Fruit fly (Drosophila melanogaster) whole organism, embryonic: ENCODE data around the gene CG15629.
A peak's percentile ranks its signal among the peaks of the same experiment; 100 is the strongest.

ENCODE experiments used
- ATbp ChIP-seq: fragments of 200-800 bp; sonication (Bioruptor generic); optimal IDR thresholded peaks from 2 replicates; lab custom pipeline; 2017; ENCODE audit warnings: missing biosample characterization, mild to moderate bottlenecking, missing genetic modification characterization, missing genetic modification reagents
- Aef1 ChIP-seq: fragments of 200-800 bp; sonication (Bioruptor generic); IDR thresholded peaks from 3 replicates; pipeline ENCODE4 v1.3.6; 2022; ENCODE audit warnings: missing biosample characterization, missing genetic modification characterization
- Asciz ChIP-seq: fragments of 200-800 bp; sonication (Bioruptor generic); optimal IDR thresholded peaks from 2 replicates; lab custom pipeline; 2017; ENCODE audit warnings: missing biosample characterization, mild to moderate bottlenecking, missing genetic modification characterization, missing genetic modification reagents
- BEAF-32 ChIP-seq: fragments of 200-800 bp; sonication (Bioruptor generic); optimal IDR thresholded peaks from 3 replicates; lab custom pipeline; 2017; ENCODE audit warnings: missing biosample characterization, missing genetic modification characterization, mild to moderate bottlenecking, moderate library complexity, missing genetic modification reagents
- CG11093 ChIP-seq: fragments of 200-800 bp; sonication (Bioruptor generic); IDR thresholded peaks from 3 replicates; pipeline ENCODE4 v1.3.6; 2022; ENCODE audit warnings: missing biosample characterization, missing genetic modification characterization
- CG11247 ChIP-seq: fragments of 200-800 bp; sonication (Bioruptor generic); IDR thresholded peaks from 2 replicates; pipeline ENCODE4 v1.3.6; 2022; ENCODE audit warnings: missing biosample characterization, missing genetic modification characterization
- CG12104 ChIP-seq: fragments of 200-800 bp; sonication (Bioruptor generic); optimal IDR thresholded peaks from 3 replicates; lab custom pipeline; 2016; ENCODE audit warnings: missing biosample characterization, missing genetic modification characterization
- CG14710 ChIP-seq: fragments of 200-800 bp; sonication (Bioruptor generic); optimal IDR thresholded peaks from 3 replicates; lab custom pipeline; 2019; ENCODE audit warnings: missing biosample characterization, mild to moderate bottlenecking, missing genetic modification characterization, moderate library complexity
- CG15269 ChIP-seq: fragments of 200-800 bp; sonication (Bioruptor generic); optimal IDR thresholded peaks from 2 replicates; lab custom pipeline; 2018; ENCODE audit warnings: missing biosample characterization, mild to moderate bottlenecking, missing genetic modification characterization, moderate library complexity
- CG16779 ChIP-seq: fragments of 200-800 bp; sonication (Bioruptor generic); IDR thresholded peaks from 2 replicates; pipeline ENCODE4 v1.3.6; 2022; ENCODE audit warnings: missing biosample characterization, missing genetic modification characterization
- CG16863 ChIP-seq: fragments of 200-800 bp; sonication (Bioruptor generic); optimal IDR thresholded peaks from 3 replicates; lab custom pipeline; 2016; ENCODE audit warnings: missing biosample characterization, missing genetic modification characterization
- CG17829 ChIP-seq: fragments of 200-800 bp; optimal IDR thresholded peaks from 2 replicates; lab custom pipeline; 2019; ENCODE audit warnings: missing biosample characterization, mild to moderate bottlenecking, missing genetic modification characterization, moderate library complexity
- CG1792 ChIP-seq: fragments of 200-800 bp; sonication (Bioruptor generic); optimal IDR thresholded peaks from 2 replicates; lab custom pipeline; 2016; ENCODE audit warnings: missing biosample characterization, missing genetic modification characterization
- CG18262 ChIP-seq: fragments of 200-800 bp; optimal IDR thresholded peaks from 3 replicates; lab custom pipeline; 2019; ENCODE audit warnings: missing biosample characterization, mild to moderate bottlenecking, missing genetic modification characterization, moderate library complexity
- CG18599 ChIP-seq: fragments of 200-800 bp; sonication (Bioruptor generic); optimal IDR thresholded peaks from 3 replicates; lab custom pipeline; 2017; ENCODE audit warnings: missing biosample characterization, missing genetic modification characterization, mild to moderate bottlenecking, moderate library complexity, missing genetic modification reagents
- CG18619 ChIP-seq: fragments of 200-800 bp; sonication (Bioruptor generic); optimal IDR thresholded peaks from 3 replicates; lab custom pipeline; 2017; ENCODE audit warnings: missing biosample characterization, mild to moderate bottlenecking, missing genetic modification characterization
- CG18764 ChIP-seq: fragments of 200-800 bp; sonication (Bioruptor generic); optimal IDR thresholded peaks from 3 replicates; lab custom pipeline; 2016; ENCODE audit warnings: missing biosample characterization, missing genetic modification characterization
- CG2116 ChIP-seq: fragments of 200-800 bp; sonication (Bioruptor generic); optimal IDR thresholded peaks from 3 replicates; lab custom pipeline; 2018; ENCODE audit warnings: missing biosample characterization, mild to moderate bottlenecking, missing genetic modification characterization
- CG2712 ChIP-seq: fragments of 200-800 bp; optimal IDR thresholded peaks from 3 replicates; lab custom pipeline; 2019; ENCODE audit warnings: missing biosample characterization, mild to moderate bottlenecking, missing genetic modification characterization, moderate library complexity
- CG31441 ChIP-seq: fragments of 200-800 bp; sonication (Bioruptor generic); IDR thresholded peaks from 2 replicates; pipeline ENCODE4 v1.3.6; 2022; ENCODE audit warnings: missing biosample characterization, missing genetic modification characterization
- CG3163 ChIP-seq: fragments of 200-800 bp; sonication (Bioruptor generic); optimal IDR thresholded peaks from 3 replicates; lab custom pipeline; 2016; ENCODE audit warnings: missing biosample characterization, missing genetic modification characterization
- CG3838 ChIP-seq: fragments of 200-800 bp; sonication (Bioruptor generic); optimal IDR thresholded peaks from 3 replicates; lab custom pipeline; 2016; ENCODE audit warnings: missing biosample characterization, missing genetic modification characterization
- CG7556 ChIP-seq: fragments of 200-800 bp; sonication (Bioruptor generic); optimal IDR thresholded peaks from 2 replicates; lab custom pipeline; 2017; ENCODE audit warnings: missing biosample characterization, mild to moderate bottlenecking, missing genetic modification characterization
- CG7745 ChIP-seq: fragments of 200-800 bp; sonication (Bioruptor generic); optimal IDR thresholded peaks from 2 replicates; lab custom pipeline; 2018; ENCODE audit warnings: missing biosample characterization, mild to moderate bottlenecking, missing genetic modification characterization, moderate library complexity
- CG7928 ChIP-seq: fragments of 200-800 bp; sonication (Bioruptor generic); optimal IDR thresholded peaks from 2 replicates; lab custom pipeline; 2017; ENCODE audit warnings: missing biosample characterization, mild to moderate bottlenecking, missing genetic modification characterization
- CrebB ChIP-seq: fragments of 200-800 bp; sonication (Bioruptor generic); optimal IDR thresholded peaks from 3 replicates; lab custom pipeline; 2018; ENCODE audit warnings: missing biosample characterization, mild to moderate bottlenecking, missing genetic modification characterization
- Dip3 ChIP-seq: fragments of 200-800 bp; sonication (Bioruptor generic); optimal IDR thresholded peaks from 3 replicates; lab custom pipeline; 2016; ENCODE audit warnings: missing biosample characterization, missing genetic modification characterization
- H2.0 ChIP-seq: fragments of 200-800 bp; sonication (Bioruptor generic); IDR thresholded peaks from 2 replicates; pipeline ENCODE4 v1.3.6; 2022; ENCODE audit warnings: missing biosample characterization, missing genetic modification characterization
- Hr78 ChIP-seq, 2 experiments: fragments of 200-800 bp in 1 of 2; fragments of >200 bp in 1 of 2; sonication (Bioruptor generic) in 1 of 2; optimal IDR thresholded peaks; 2 replicates each; lab custom pipeline; 2017 to 2019; ENCODE audit warnings: missing biosample characterization in 2 of 2, missing genetic modification characterization in 2 of 2, mild to moderate bottlenecking in 1 of 2, moderate library complexity in 1 of 2
- MBD-R2 ChIP-seq: fragments of 200-800 bp; sonication (Bioruptor generic); IDR thresholded peaks from 2 replicates; pipeline ENCODE4 v1.3.6; 2022; ENCODE audit warnings: missing biosample characterization, missing genetic modification characterization
- MESR4 ChIP-seq: fragments of 200-800 bp; sonication (Bioruptor generic); optimal IDR thresholded peaks from 2 replicates; lab custom pipeline; 2018; ENCODE audit warnings: missing biosample characterization, mild to moderate bottlenecking, missing genetic modification characterization, moderate library complexity
- Oli ChIP-seq: fragments of 200-800 bp; sonication (Bioruptor generic); optimal IDR thresholded peaks from 2 replicates; lab custom pipeline; 2018; ENCODE audit warnings: missing biosample characterization, mild to moderate bottlenecking, missing genetic modification characterization, moderate library complexity
- Taf1 ChIP-seq: fragments of 200-800 bp; sonication (Bioruptor generic); IDR thresholded peaks from 2 replicates; pipeline ENCODE4 v1.3.6; 2022; ENCODE audit warnings: missing biosample characterization, missing genetic modification characterization
- Tbp ChIP-seq: fragments of >200 bp; optimal IDR thresholded peaks from 2 replicates; lab custom pipeline; 2018; ENCODE audit warnings: missing biosample characterization, missing genetic modification characterization
- Vsx1 ChIP-seq: fragments of 200-800 bp; sonication (Bioruptor generic); optimal IDR thresholded peaks from 2 replicates; lab custom pipeline; 2017; ENCODE audit warnings: missing biosample characterization, mild to moderate bottlenecking, missing genetic modification characterization, missing genetic modification reagents
- Xbp1 ChIP-seq: fragments of 200-800 bp; sonication (Bioruptor generic); optimal IDR thresholded peaks from 3 replicates; lab custom pipeline; 2016; ENCODE audit warnings: missing biosample characterization, mild to moderate bottlenecking, missing genetic modification characterization
- corto ChIP-seq: fragments of 200-800 bp; sonication (Bioruptor generic); optimal IDR thresholded peaks from 2 replicates; lab custom pipeline; 2016; ENCODE audit warnings: missing biosample characterization, mild to moderate bottlenecking, missing genetic modification characterization, moderate library complexity
- ems ChIP-seq: fragments of 200-800 bp; sonication (Bioruptor generic); optimal IDR thresholded peaks from 3 replicates; lab custom pipeline; 2016; ENCODE audit warnings: missing biosample characterization, missing genetic modification characterization
- eve ChIP-seq, 2 experiments: fragments of >200 bp; optimal IDR thresholded peaks; 2 replicates each; lab custom pipeline; 2017; ENCODE audit warnings: missing biosample characterization in 2 of 2, missing genetic modification characterization in 2 of 2
- gsb ChIP-seq: fragments of 200-800 bp; sonication (Bioruptor generic); IDR thresholded peaks from 2 replicates; pipeline ENCODE4 v1.3.6; 2022; ENCODE audit warnings: missing biosample characterization, missing genetic modification characterization
- gt ChIP-seq: fragments of 200-800 bp; sonication (Bioruptor generic); IDR thresholded peaks from 2 replicates; pipeline ENCODE4 v1.3.6; 2022; ENCODE audit warnings: missing biosample characterization, missing genetic modification characterization
- inv ChIP-seq: fragments of 200-800 bp; sonication (Bioruptor generic); IDR thresholded peaks from 2 replicates; pipeline ENCODE4 v1.3.6; 2022; ENCODE audit warnings: missing biosample characterization, missing genetic modification characterization; ENCODE audit not compliant: partially characterized antibody
- mirr ChIP-seq: fragments of 200-800 bp; sonication (Bioruptor generic); optimal IDR thresholded peaks from 3 replicates; lab custom pipeline; 2018; ENCODE audit warnings: missing biosample characterization, mild to moderate bottlenecking, missing genetic modification characterization
- mld ChIP-seq: fragments of 200-800 bp; sonication (Bioruptor generic); IDR thresholded peaks from 3 replicates; pipeline ENCODE4 v1.3.6; 2022; ENCODE audit warnings: missing biosample characterization, missing genetic modification characterization; ENCODE audit not compliant: partially characterized antibody
- onecut ChIP-seq: fragments of 200-800 bp; sonication (Bioruptor generic); IDR thresholded peaks from 2 replicates; pipeline ENCODE4 v1.3.6; 2022; ENCODE audit warnings: missing biosample characterization, missing genetic modification characterization
- prd ChIP-seq, 3 experiments: fragments of >200 bp in 2 of 3; fragments of 200-800 bp in 1 of 3; sonication (Bioruptor generic) in 1 of 3; optimal IDR thresholded peaks in 2 of 3; IDR thresholded peaks in 1 of 3; 2 replicates in 2 of 3; 3 replicates in 1 of 3; pipeline versions ENCODE4 v1.3.6 to Lab custom; 2017 to 2022; ENCODE audit warnings: missing biosample characterization in 1 of 3, missing genetic modification characterization in 1 of 3
- sisA ChIP-seq: fragments of 200-800 bp; sonication (Bioruptor generic); IDR thresholded peaks from 2 replicates; pipeline ENCODE4 v1.3.6; 2022; ENCODE audit warnings: missing biosample characterization, missing genetic modification characterization
- tll ChIP-seq, 2 experiments: fragments of 200-800 bp in 1 of 2; fragments of >200 bp in 1 of 2; sonication (Bioruptor generic) in 1 of 2; optimal IDR thresholded peaks; 2 replicates each; lab custom pipeline; 2017 to 2019; ENCODE audit warnings: missing biosample characterization in 2 of 2, missing genetic modification characterization in 2 of 2, mild to moderate bottlenecking in 1 of 2, moderate library complexity in 1 of 2
- trh ChIP-seq: fragments of 200-800 bp; sonication (Bioruptor generic); optimal IDR thresholded peaks from 2 replicates; lab custom pipeline; 2016; ENCODE audit warnings: missing biosample characterization, missing genetic modification characterization
- zen ChIP-seq: fragments of 200-800 bp; sonication (Bioruptor generic); optimal IDR thresholded peaks from 3 replicates; lab custom pipeline; 2018; ENCODE audit warnings: missing biosample characterization, mild to moderate bottlenecking, missing genetic modification characterization, moderate library complexity

CG15629 gene

DNA sequence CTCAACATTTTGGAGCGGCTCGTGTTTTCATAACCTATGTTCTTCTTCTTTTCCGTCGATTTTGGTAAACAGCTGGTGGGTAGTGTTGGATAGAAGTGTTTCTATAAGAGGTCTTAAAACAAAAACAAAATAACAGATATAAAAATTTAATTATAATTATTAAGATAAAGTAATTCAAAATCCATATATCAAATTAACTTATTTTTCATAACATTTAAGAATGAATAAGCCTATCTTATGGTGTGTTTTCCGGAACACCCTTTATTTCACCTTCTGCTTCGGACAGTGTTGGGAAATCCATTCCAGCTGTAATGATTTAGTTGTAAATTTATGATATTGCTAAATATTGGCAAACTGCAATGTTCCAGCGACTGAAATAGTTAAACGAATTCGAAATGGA, 37.5 kb downstream of the CG15629 start, which contains the start of the genes mRpS2 and Mon1 (continued):
- TF ChIP-seq CG18262 (tag; lab: Kevin White, UChicago) (peak; percentile 96), CG7745 (tag; lab: Kevin White, UChicago) (no peak), eve (GFP tag; optimal IDR thresholded peaks at IDR 0.05; lab: Kevin White, UChicago) (no peak), CG14710 (peak; percentile 95), Oli (tag; lab: Kevin White, UChicago) (peak; percentile 93), CG18619 (peak; percentile 92), onecut (peak; percentile 78), CG7556 (peak; percentile 91), CG2712 (tag; lab: Kevin White, UChicago) (peak; percentile 97), Xbp1 (peak; percentile 96), ATbp (peak; percentile 89), mld (GFP tag; lab: Robert Waterston, UW) (no peak), Aef1 (GFP tag; lab: Robert Waterston, UW) (peak; percentile 96), corto (GFP tag; lab: Kevin White, UChicago) (peak; percentile 59), CG17829 (tag; lab: Kevin White, UChicago) (peak; percentile 97), CG3163 (no peak), Vsx1 (GFP tag; lab: Kevin White, UChicago) (no peak), H2.0 (peak; percentile 95), Tbp (GFP tag; lab: Kevin White, UChicago) (no peak), trh (GFP tag; lab: Kevin White, UChicago) (peak; percentile 84), Taf1 (GFP tag; lab: Robert Waterston, UW) (peak; percentile 92), Dip3 (GFP tag; lab: Kevin White, UChicago) (peak; percentile 83), mirr (peak; percentile 60), CG12104 (GFP tag; lab: Kevin White, UChicago) (peak; percentile 92), zen (tag; lab: Kevin White, UChicago) (peak; percentile 96), gsb (GFP tag; lab: Robert Waterston, UW) (peak; percentile 95), MESR4 (peak; percentile 80), CG15269 (tag; lab: Kevin White, UChicago) (peak; percentile 96), CG2116 (GFP tag; lab: Kevin White, UChicago) (peak; percentile 78), CG3838 (GFP tag; lab: Kevin White, UChicago) (peak; percentile 70), CG18764 (GFP tag; lab: Kevin White, UChicago) (peak; percentile 95), CrebB (tag; lab: Kevin White, UChicago) (peak; percentile 85), CG11093 (GFP tag; lab: Robert Waterston, UW) (peak; percentile 86), Asciz (GFP tag; lab: Kevin White, UChicago) (no peak), ems (GFP tag; lab: Kevin White, UChicago) (peak; percentile 83), CG1792 (GFP tag; lab: Kevin White, UChicago) (peak; percentile 59), CG7928 (GFP tag; lab: Kevin White, UChicago) (peak; percentile 68), inv (GFP tag; lab: Robert Waterston, UW) (no peak), gt (peak; percentile 82), Hr78 (GFP tag; optimal IDR thresholded peaks at IDR 0.05; lab: Kevin White, UChicago) (peak in 1 of 2 experiments; percentile 78), CG16863 (GFP tag; lab: Kevin White, UChicago) (peak; percentile 51), MBD-R2 (peak; percentile 99), prd (optimal IDR thresholded peaks at IDR 0.05; lab: Kevin White, UChicago) (no peak), prd (GFP tag; IDR thresholded peaks at IDR 0.05; lab: Robert Waterston, UW) (peak; percentile 97), CG18599 (GFP tag; lab: Kevin White, UChicago) (peak; percentile 97), tll (GFP tag; optimal IDR thresholded peaks at IDR 0.05; lab: Kevin White, UChicago) (no peak), CG31441 (GFP tag; lab: Robert Waterston, UW) (peak; percentile 99), CG11247 (GFP tag; lab: Robert Waterston, UW) (peak; percentile 95), CG16779 (0 out of 2 replicates have a peak, but pooled peaks have one; percentile 63), BEAF-32 (GFP tag; lab: Kevin White, UChicago) (peak; percentile 16), sisA (peak; percentile 94)
